Worm (Caenorhabditis elegans) whole organism, young adult: ENCODE results near the gene F12A10.1.

Source experiments
- B0019.2 ChIP-seq: fragments of 200-800 bp; sonication (Bioruptor generic); conservative IDR thresholded peaks from 2 replicates; pipeline ENCODE4 v1.3.6; 2022; ENCODE audit warnings: missing genetic modification reagents, missing genetic modification characterization, missing compliant biosample characterization
- B0035.1 ChIP-seq: sonication (generic microtip); optimal IDR thresholded peaks from 2 replicates; lab custom pipeline; 2016; ENCODE audit warnings: missing genetic modification characterization, mild to moderate bottlenecking, missing compliant biosample characterization, missing genotype, missing genetic modification reagents
- B0261.1 ChIP-seq: sonication (generic microtip); optimal IDR thresholded peaks from 2 replicates; lab custom pipeline; 2016; ENCODE audit warnings: mild to moderate bottlenecking, missing genetic modification characterization, moderate library complexity, missing compliant biosample characterization
- C17E4.6 ChIP-seq: fragments of 200-800 bp; sonication (Bioruptor generic); IDR thresholded peaks from 2 replicates; pipeline ENCODE4 v1.3.6; 2022; ENCODE audit warnings: missing genetic modification reagents, missing genetic modification characterization, missing compliant biosample characterization
- F33H1.4 ChIP-seq: fragments of 200-800 bp; sonication (Bioruptor generic); IDR thresholded peaks from 2 replicates; pipeline ENCODE4 v1.3.6; 2022; ENCODE audit warnings: missing genetic modification reagents, missing genetic modification characterization, missing compliant biosample characterization
- F52B5.7 ChIP-seq: sonication (generic microtip); optimal IDR thresholded peaks from 2 replicates; lab custom pipeline; 2016; ENCODE audit warnings: mild to moderate bottlenecking, missing genetic modification characterization, missing compliant biosample characterization
- F57A8.1 ChIP-seq: fragments of 200-800 bp; sonication (Bioruptor generic); optimal IDR thresholded peaks from 2 replicates; lab custom pipeline; 2018; ENCODE audit warnings: mild to moderate bottlenecking, missing genetic modification characterization, moderate library complexity, missing compliant biosample characterization
- T07F8.4 ChIP-seq: sonication (generic microtip); optimal IDR thresholded peaks from 2 replicates; lab custom pipeline; 2016; ENCODE audit warnings: mild to moderate bottlenecking, missing genetic modification characterization, moderate library complexity, missing compliant biosample characterization
- T26A5.8 ChIP-seq: sonication (generic microtip); optimal IDR thresholded peaks from 2 replicates; lab custom pipeline; 2016; ENCODE audit warnings: missing genetic modification characterization, missing compliant biosample characterization
- Y53F4B.3 ChIP-seq: fragments of 200-800 bp; sonication (Bioruptor generic); IDR thresholded peaks from 2 replicates; pipeline ENCODE4 v1.3.6; 2022; ENCODE audit warnings: missing genetic modification reagents, missing genetic modification characterization, missing compliant biosample characterization
- Y95B8A.8 ChIP-seq: fragments of 200-800 bp; sonication (Bioruptor generic); IDR thresholded peaks from 2 replicates; pipeline ENCODE4 v1.3.6; 2022; ENCODE audit warnings: missing genetic modification reagents, missing genetic modification characterization, missing compliant biosample characterization
- akir-1 ChIP-seq: fragments of 200-800 bp; sonication (Bioruptor generic); optimal IDR thresholded peaks from 2 replicates; lab custom pipeline; 2018; ENCODE audit warnings: mild to moderate bottlenecking, missing genetic modification characterization, moderate library complexity, missing compliant biosample characterization
- aptf-2 ChIP-seq: fragments of 200-800 bp; sonication (Bioruptor generic); conservative IDR thresholded peaks from 2 replicates; pipeline ENCODE4 v1.3.6; 2022; ENCODE audit warnings: missing genetic modification reagents, missing genetic modification characterization, missing compliant biosample characterization
- attf-5 ChIP-seq: fragments of 200-800 bp; sonication (Bioruptor generic); optimal IDR thresholded peaks from 2 replicates; lab custom pipeline; 2018; ENCODE audit warnings: mild to moderate bottlenecking, missing genetic modification characterization, missing compliant biosample characterization
- ccch-3 ChIP-seq: fragments of 200-800 bp; sonication (Bioruptor generic); optimal IDR thresholded peaks from 2 replicates; lab custom pipeline; 2018; ENCODE audit warnings: mild to moderate bottlenecking, missing genetic modification characterization, missing compliant biosample characterization
- cebp-1 ChIP-seq, 2 experiments: fragments of 200-800 bp in 1 of 2; sonication (Bioruptor generic) in 1 of 2; sonication (generic microtip) in 1 of 2; IDR thresholded peaks in 1 of 2; optimal IDR thresholded peaks in 1 of 2; 2 replicates each; pipeline versions ENCODE4 v1.3.6 to Lab custom; 2017 to 2022; ENCODE audit warnings: missing compliant biosample characterization in 2 of 2, missing genetic modification characterization in 2 of 2, mild to moderate bottlenecking in 1 of 2, missing genetic modification reagents in 1 of 2, moderate library complexity in 1 of 2
- cebp-2 ChIP-seq: fragments of 200-800 bp; sonication (Bioruptor generic); IDR thresholded peaks from 2 replicates; pipeline ENCODE4 v1.3.6; 2022; ENCODE audit warnings: missing genetic modification characterization, missing compliant biosample characterization
- ceh-40 ChIP-seq: fragments of 200-800 bp; sonication (Bioruptor generic); IDR thresholded peaks from 2 replicates; pipeline ENCODE4 v1.3.6; 2022; ENCODE audit warnings: missing genetic modification characterization, missing compliant biosample characterization
- ceh-79 ChIP-seq: sonication (generic microtip); optimal IDR thresholded peaks from 2 replicates; lab custom pipeline; 2017; ENCODE audit warnings: mild to moderate bottlenecking, missing genetic modification characterization, missing compliant biosample characterization
- ceh-91 ChIP-seq: fragments of 200-800 bp; sonication (Bioruptor generic); IDR thresholded peaks from 2 replicates; pipeline ENCODE4 v1.3.6; 2022; ENCODE audit warnings: missing genetic modification reagents, missing genetic modification characterization, missing compliant biosample characterization
- chd-7 ChIP-seq: sonication (generic microtip); optimal IDR thresholded peaks from 2 replicates; lab custom pipeline; 2016; ENCODE audit warnings: mild to moderate bottlenecking, missing genetic modification characterization, moderate library complexity, missing compliant biosample characterization
- die-1 ChIP-seq: sonication (generic microtip); optimal IDR thresholded peaks from 2 replicates; lab custom pipeline; 2016; ENCODE audit warnings: missing genotype, mild to moderate bottlenecking, missing genetic modification characterization, missing compliant biosample characterization
- dpl-1 ChIP-seq: fragments of 150-350 bp; optimal IDR thresholded peaks from 2 replicates; lab custom pipeline; 2014; ENCODE audit warnings: missing biosample characterization, missing genetic modification reagents, missing genetic modification characterization
- egl-44 ChIP-seq: fragments of 200-800 bp; sonication (Bioruptor generic); IDR thresholded peaks from 2 replicates; pipeline ENCODE4 v1.3.6; 2022; ENCODE audit warnings: missing genetic modification reagents, missing genetic modification characterization, missing compliant biosample characterization
- ekl-4 ChIP-seq: fragments of 200-800 bp; sonication (Bioruptor generic); IDR thresholded peaks from 2 replicates; pipeline ENCODE4 v1.3.6; 2022; ENCODE audit warnings: missing genetic modification reagents, missing genetic modification characterization, missing compliant biosample characterization
- fkh-3 ChIP-seq: sonication (generic microtip); optimal IDR thresholded peaks from 2 replicates; lab custom pipeline; 2016; ENCODE audit warnings: mild to moderate bottlenecking, missing genetic modification characterization, missing compliant biosample characterization
- gei-17 ChIP-seq: fragments of 200-800 bp; sonication (Bioruptor generic); optimal IDR thresholded peaks from 2 replicates; lab custom pipeline; 2018; ENCODE audit warnings: mild to moderate bottlenecking, missing genetic modification characterization, missing compliant biosample characterization
- hlh-12 ChIP-seq: sonication (generic microtip); optimal IDR thresholded peaks from 2 replicates; lab custom pipeline; 2016; ENCODE audit warnings: missing genetic modification characterization, missing compliant biosample characterization
- hlh-26 ChIP-seq: fragments of 200-800 bp; sonication (Bioruptor generic); conservative IDR thresholded peaks from 2 replicates; pipeline ENCODE4 v1.3.6; 2022; ENCODE audit warnings: missing genetic modification reagents, missing genetic modification characterization, missing compliant biosample characterization
- hmg-20 ChIP-seq: fragments of 200-800 bp; sonication (Bioruptor generic); IDR thresholded peaks from 2 replicates; pipeline ENCODE4 v1.3.6; 2022; ENCODE audit warnings: missing genetic modification reagents, missing genetic modification characterization, missing compliant biosample characterization
- hsf-1 ChIP-seq: fragments of 200-800 bp; sonication (Bioruptor generic); IDR thresholded peaks from 2 replicates; pipeline ENCODE4 v1.3.6; 2022; ENCODE audit warnings: missing genetic modification reagents, missing genetic modification characterization, missing compliant biosample characterization
- let-526 ChIP-seq: fragments of 200-800 bp; sonication (Bioruptor generic); IDR thresholded peaks from 2 replicates; pipeline ENCODE4 v1.3.6; 2022; ENCODE audit warnings: missing genetic modification reagents, missing genetic modification characterization, missing compliant biosample characterization
- let-607 ChIP-seq, 2 experiments: fragments of 200-800 bp in 1 of 2; sonication (Bioruptor generic) in 1 of 2; sonication (generic microtip) in 1 of 2; optimal IDR thresholded peaks; 2 replicates each; lab custom pipeline; 2016 to 2018; ENCODE audit warnings: mild to moderate bottlenecking in 2 of 2, missing compliant biosample characterization in 2 of 2, missing genetic modification characterization in 2 of 2, moderate library complexity in 2 of 2, missing genotype in 1 of 2
- lsy-27 ChIP-seq: sonication (generic microtip); optimal IDR thresholded peaks from 2 replicates; lab custom pipeline; 2017; ENCODE audit warnings: missing genetic modification characterization, mild to moderate bottlenecking, missing compliant biosample characterization, antibody characterized with exemption, missing genotype, borderline replicate concordance; ENCODE audit not compliant: insufficient read depth
- madf-6 ChIP-seq: fragments of 200-800 bp; sonication (Bioruptor generic); IDR thresholded peaks from 2 replicates; pipeline ENCODE4 v1.3.6; 2022; ENCODE audit warnings: missing genetic modification reagents, missing genetic modification characterization, missing compliant biosample characterization
- mel-28 ChIP-seq: sonication (generic microtip); optimal IDR thresholded peaks from 2 replicates; lab custom pipeline; 2016; ENCODE audit warnings: borderline replicate concordance, mild to moderate bottlenecking, missing genetic modification characterization, missing compliant biosample characterization
- mes-4 ChIP-seq: sonication (generic microtip); optimal IDR thresholded peaks from 2 replicates; lab custom pipeline; 2016; ENCODE audit warnings: missing genotype, missing genetic modification characterization, missing compliant biosample characterization
- nhr-120 ChIP-seq: fragments of 200-800 bp; sonication (Bioruptor generic); IDR thresholded peaks from 2 replicates; pipeline ENCODE4 v1.3.6; 2022; ENCODE audit warnings: missing genetic modification characterization, missing compliant biosample characterization
- nhr-179 ChIP-seq: sonication (generic microtip); optimal IDR thresholded peaks from 2 replicates; lab custom pipeline; 2016; ENCODE audit warnings: mild to moderate bottlenecking, missing genetic modification characterization, missing compliant biosample characterization
- nhr-27 ChIP-seq: fragments of 200-800 bp; sonication (Bioruptor generic); optimal IDR thresholded peaks from 2 replicates; lab custom pipeline; 2018; ENCODE audit warnings: mild to moderate bottlenecking, missing genetic modification characterization, moderate library complexity, missing compliant biosample characterization
- nhr-80 ChIP-seq: sonication (generic microtip); optimal IDR thresholded peaks from 2 replicates; lab custom pipeline; 2016; ENCODE audit warnings: missing genetic modification characterization, missing compliant biosample characterization
- nhr-90 ChIP-seq: sonication (generic microtip); optimal IDR thresholded peaks from 2 replicates; lab custom pipeline; 2016; ENCODE audit warnings: missing genotype, mild to moderate bottlenecking, missing genetic modification characterization, missing compliant biosample characterization
- rpc-1 ChIP-seq, 2 experiments: fragments of 150-350 bp in 1 of 2; sonication (generic microtip) in 1 of 2; optimal IDR thresholded peaks; 2 replicates each; lab custom pipeline; 2014 to 2018; ENCODE audit warnings: missing biosample characterization in 1 of 2, missing genetic modification characterization in 1 of 2, missing genetic modification reagents in 1 of 2, missing genotype in 1 of 2
- somi-1 ChIP-seq: fragments of 200-800 bp; sonication (Bioruptor generic); optimal IDR thresholded peaks from 2 replicates; lab custom pipeline; 2018; ENCODE audit warnings: mild to moderate bottlenecking, missing genetic modification characterization, missing compliant biosample characterization
- sptf-2 ChIP-seq: fragments of 200-800 bp; sonication (Bioruptor generic); optimal IDR thresholded peaks from 2 replicates; lab custom pipeline; 2018; ENCODE audit warnings: mild to moderate bottlenecking, missing genetic modification characterization, missing compliant biosample characterization
- tbx-9 ChIP-seq: sonication (generic microtip); optimal IDR thresholded peaks from 2 replicates; lab custom pipeline; 2016; ENCODE audit warnings: borderline replicate concordance, missing genetic modification characterization, inconsistent platforms, missing compliant biosample characterization
- zfh-2 ChIP-seq: fragments of 200-800 bp; sonication (Bioruptor generic); conservative IDR thresholded peaks from 2 replicates; pipeline ENCODE4 v1.3.6; 2022; ENCODE audit warnings: missing genetic modification reagents, missing genetic modification characterization, missing compliant biosample characterization
- zim-3 ChIP-seq: sonication (generic microtip); optimal IDR thresholded peaks from 2 replicates; lab custom pipeline; 2017; ENCODE audit warnings: mild to moderate bottlenecking, missing genetic modification characterization, moderate library complexity, missing compliant biosample characterization
- ztf-3 ChIP-seq: fragments of 200-800 bp; sonication (Bioruptor generic); optimal IDR thresholded peaks from 2 replicates; lab custom pipeline; 2018; ENCODE audit warnings: mild to moderate bottlenecking, missing genetic modification characterization, missing compliant biosample characterization

F12A10.1 gene

DNA sequence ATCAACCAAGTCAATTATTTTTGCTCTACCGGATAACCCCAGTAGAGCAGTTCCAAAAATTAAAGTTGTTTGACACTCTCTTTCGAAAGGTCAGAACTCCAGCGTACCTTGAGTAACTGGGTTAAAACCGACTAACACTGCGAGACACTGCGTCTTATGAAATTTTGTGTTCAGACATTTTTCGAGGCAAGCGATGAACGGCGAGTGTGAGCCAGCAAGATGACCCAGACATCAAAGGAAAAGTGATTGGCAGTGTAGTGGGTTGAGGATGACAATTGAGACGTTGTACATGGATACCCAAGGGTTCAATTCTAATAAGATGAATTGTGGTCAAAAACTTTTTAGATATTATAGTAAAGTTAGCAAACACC is 47.8 kb downstream of the F12A10.1 start (continued):
- TF ChIP-seq T07F8.4 (tag; lab: Kevin White, UChicago) (no peak), T26A5.8 (no peak), nhr-80 (tag; lab: Kevin White, UChicago) (peak; percentile 11), F33H1.4 (GFP tag; lab: Robert Waterston, UW) (no peak), Y53F4B.3 (GFP tag; lab: Robert Waterston, UW) (no peak), B0261.1 (tag; lab: Kevin White, UChicago) (no peak), zfh-2 (GFP tag; lab: Robert Waterston, UW) (no peak), attf-5 (GFP tag; lab: Kevin White, UChicago) (peak; percentile 34), ztf-3 (GFP tag; lab: Kevin White, UChicago) (no peak), tbx-9 (tag; lab: Kevin White, UChicago) (no peak), sptf-2 (no peak), nhr-27 (tag; lab: Kevin White, UChicago) (no peak), egl-44 (GFP tag; lab: Robert Waterston, UW) (peak; percentile 62; the same call in 1 of the 2 replicates), fkh-3 (no peak), mel-28 (no peak), lsy-27 (tag; lab: Kevin White, UChicago) (no peak), ceh-91 (GFP tag; lab: Robert Waterston, UW) (no peak), hlh-26 (GFP tag; lab: Robert Waterston, UW) (no peak), ceh-40 (GFP tag; lab: Robert Waterston, UW) (no peak), let-607 (tag; optimal IDR thresholded peaks at IDR 0.05; lab: Kevin White, UChicago) (no peak), ccch-3 (GFP tag; lab: Kevin White, UChicago) (no peak), cebp-1 (GFP tag; IDR thresholded peaks at IDR 0.05; lab: Robert Waterston, UW) (peak; percentile 64), cebp-1 (tag; optimal IDR thresholded peaks at IDR 0.05; lab: Kevin White, UChicago) (peak; percentile 60), C17E4.6 (no peak), nhr-120 (GFP tag; lab: Robert Waterston, UW) (no peak), F52B5.7 (tag; lab: Kevin White, UChicago) (no peak), Y95B8A.8 (GFP tag; lab: Robert Waterston, UW) (no peak), die-1 (tag; lab: Kevin White, UChicago) (no peak), akir-1 (GFP tag; lab: Kevin White, UChicago) (no peak), rpc-1 (optimal IDR thresholded peaks at IDR 0.05; lab: Kevin White, UChicago) (no peak), rpc-1 (tag; optimal IDR thresholded peaks at IDR 0.05; lab: Kevin White, UChicago) (no peak), nhr-90 (tag; lab: Kevin White, UChicago) (no peak), dpl-1 (GFP tag; lab: Kevin White, UChicago) (no peak), nhr-179 (no peak), hlh-12 (tag; lab: Kevin White, UChicago) (no peak), let-526 (GFP tag; lab: Robert Waterston, UW) (no peak), madf-6 (GFP tag; lab: Robert Waterston, UW) (peak; percentile 30; the same call in 1 of the 2 replicates), ceh-79 (no peak), ekl-4 (GFP tag; lab: Robert Waterston, UW) (no peak), F57A8.1 (GFP tag; lab: Kevin White, UChicago) (no peak), hsf-1 (GFP tag; lab: Robert Waterston, UW) (peak; percentile 11; the same call in 1 of the 2 replicates), somi-1 (GFP tag; lab: Kevin White, UChicago) (no peak), zim-3 (tag; lab: Kevin White, UChicago) (no peak), gei-17 (GFP tag; lab: Kevin White, UChicago) (no peak), chd-7 (no peak), B0019.2 (GFP tag; lab: Robert Waterston, UW) (no peak), aptf-2 (GFP tag; lab: Robert Waterston, UW) (no peak), cebp-2 (GFP tag; lab: Robert Waterston, UW) (no peak), hmg-20 (GFP tag; lab: Robert Waterston, UW) (0 out of 2 replicates have a peak, but pooled peaks have one; percentile 27), mes-4 (tag; lab: Kevin White, UChicago) (no peak), B0035.1 (no peak)
